Worm (Caenorhabditis elegans): ENCODE results near the gene sax-1.

Gene sax-1

DNA sequence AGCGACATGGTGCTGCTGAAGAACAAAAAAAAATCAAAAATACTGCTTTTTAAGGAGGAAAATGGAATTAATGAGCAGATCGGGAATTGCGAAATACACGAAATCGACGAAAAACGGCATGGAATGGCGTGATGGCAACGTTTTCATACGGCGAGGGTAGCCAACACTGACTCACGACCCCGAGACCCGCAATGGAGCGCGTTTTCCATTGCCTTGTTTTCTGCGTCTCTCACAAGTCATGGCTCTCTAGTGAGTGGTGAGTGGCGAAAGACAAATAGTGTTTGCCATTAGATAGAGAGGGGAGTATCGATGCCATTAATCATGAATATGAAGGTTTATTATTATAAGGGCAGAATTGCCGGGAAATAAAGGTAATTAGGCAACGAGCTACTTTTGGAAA is 44.2 kb downstream of the sax-1 start, which contains the start of gene C18B2.4 (continued):
- no peak for TF ChIP-seq gei-17 (GFP tag; optimal IDR thresholded peaks at IDR 0.05)
- no peak for TF ChIP-seq ceh-40 (GFP tag; IDR thresholded peaks at IDR 0.05)
- no peak for TF ChIP-seq hlh-26 (GFP tag; conservative IDR thresholded peaks at IDR 0.05)
- no peak for TF ChIP-seq egrh-3 (GFP tag; IDR thresholded peaks at IDR 0.05)
- TF ChIP-seq B0336.3 (GFP tag; IDR thresholded peaks at IDR 0.05): peak; percentile 61; the same call in 1 of the 2 replicates
- TF ChIP-seq tbp1 (GFP tag; optimal IDR thresholded peaks at IDR 0.05): peak; percentile 42
- no peak for TF ChIP-seq ama-1 (optimal IDR thresholded peaks at IDR 0.05)
- TF ChIP-seq ama-1 (GFP tag; optimal IDR thresholded peaks at IDR 0.05): no peak
- peak; percentile 90 for TF ChIP-seq zfh-2 (GFP tag; conservative IDR thresholded peaks at IDR 0.05)
- TF ChIP-seq snpc-4 (GFP tag; optimal IDR thresholded peaks at IDR 0.05): peak; percentile 21
- TF ChIP-seq snpc-4 (tag; optimal IDR thresholded peaks at IDR 0.05): peak in 2 of 4 experiments; percentile 23 to 65
- TF ChIP-seq unc-62 (GFP tag; optimal IDR thresholded peaks at IDR 0.05): peak; percentile 80
- no peak for TF ChIP-seq zim-3 (tag; optimal IDR thresholded peaks at IDR 0.05)
- TF ChIP-seq nfyb-1 (GFP tag; IDR thresholded peaks at IDR 0.05): peak; percentile 57; the same call in 1 of the 2 replicates
- no peak for TF ChIP-seq cebp-2 (GFP tag; IDR thresholded peaks at IDR 0.05)
- TF ChIP-seq ztf-18 (tag; optimal IDR thresholded peaks at IDR 0.05): peak; percentile 8
- TF ChIP-seq nhr-179 (tag; optimal IDR thresholded peaks at IDR 0.05): no peak
- peak; percentile 30 for TF ChIP-seq sptf-2 (GFP tag; optimal IDR thresholded peaks at IDR 0.05)
- peak; percentile 30 for TF ChIP-seq chd-7 (tag; optimal IDR thresholded peaks at IDR 0.05)
- peak; percentile 53 to 56 for TF ChIP-seq let-607 (tag; optimal IDR thresholded peaks at IDR 0.05)
- TF ChIP-seq aptf-3 (GFP tag; IDR thresholded peaks at IDR 0.05): no peak
- TF ChIP-seq pbrm-1 (GFP tag; IDR thresholded peaks at IDR 0.05): peak; percentile 47; the same call in 1 of the 2 replicates
- no peak for TF ChIP-seq ztf-6 (GFP tag; IDR thresholded peaks at IDR 0.05)
- TF ChIP-seq atf-7 (tag; optimal IDR thresholded peaks at IDR 0.05): peak; percentile 44
- no peak for TF ChIP-seq mes-4 (tag; optimal IDR thresholded peaks at IDR 0.05)
- no peak for TF ChIP-seq hrde-1 (tag; optimal IDR thresholded peaks at IDR 0.05; ENCODE audit: borderline replicate concordance)
- no peak for TF ChIP-seq mxl-1 (tag; optimal IDR thresholded peaks at IDR 0.05)
- TF ChIP-seq mcd-1 (GFP tag; IDR thresholded peaks at IDR 0.05): peak; percentile 85
- TF ChIP-seq F33H1.4 (GFP tag; IDR thresholded peaks at IDR 0.05): no peak
- TF ChIP-seq ekl-4 (GFP tag; IDR thresholded peaks at IDR 0.05): no peak; the same call in 1 of the 2 replicates
- TF ChIP-seq tbx-9 (tag; optimal IDR thresholded peaks at IDR 0.05; ENCODE audit: borderline replicate concordance): no peak
- TF ChIP-seq aptf-2 (GFP tag; conservative IDR thresholded peaks at IDR 0.05): no peak
- no peak for TF ChIP-seq ceh-58 (GFP tag; IDR thresholded peaks at IDR 0.05)
- TF ChIP-seq lsy-27 (tag; optimal IDR thresholded peaks at IDR 0.05; ENCODE audit: borderline replicate concordance, insufficient read depth): no peak
- no peak for TF ChIP-seq C17E4.6 (GFP tag; IDR thresholded peaks at IDR 0.05)
- no peak for TF ChIP-seq him-1 (tag; optimal IDR thresholded peaks at IDR 0.05)
- peak; percentile 94 for TF ChIP-seq attf-5 (GFP tag; optimal IDR thresholded peaks at IDR 0.05)
- TF ChIP-seq ets-4 (GFP tag; optimal IDR thresholded peaks at IDR 0.05): peak; percentile 57
- TF ChIP-seq lin-40 (tag; optimal IDR thresholded peaks at IDR 0.05): peak; percentile 44
- TF ChIP-seq lin-35 (GFP tag; optimal IDR thresholded peaks at IDR 0.05): peak in 1 of 3 experiments; percentile 52
- peak; percentile 10 for TF ChIP-seq madf-10 (tag; optimal IDR thresholded peaks at IDR 0.05)
- TF ChIP-seq nhr-80 (tag; optimal IDR thresholded peaks at IDR 0.05): peak; percentile 96
- 0 out of 2 replicates have a peak, but pooled peaks have one; percentile 34 for TF ChIP-seq lin-26 (GFP tag; IDR thresholded peaks at IDR 0.05)
- no peak for TF ChIP-seq F57C9.4 (tag; optimal IDR thresholded peaks at IDR 0.05)
- peak; percentile 41; the same call in 1 of the 2 replicates for TF ChIP-seq K11D2.4 (GFP tag; IDR thresholded peaks at IDR 0.05)
- TF ChIP-seq ceh-27 (GFP tag; optimal IDR thresholded peaks at IDR 0.05): peak; percentile 64
- no peak for TF ChIP-seq efl-1 (GFP tag; optimal IDR thresholded peaks at IDR 0.05)
- peak; percentile 32 for TF ChIP-seq K12H6.12 (tag; optimal IDR thresholded peaks at IDR 0.05)
- peak; percentile 74 for TF ChIP-seq hmg-1.2 (GFP tag; IDR thresholded peaks at IDR 0.05)
- TF ChIP-seq pha-4 (tag; optimal IDR thresholded peaks at IDR 0.05): no peak

Measured in whole organism, young adult.